Fruit fly (Drosophila melanogaster) whole organism, prepupa: ENCODE measurements around the gene Tcs6.

Experiments used
- CG3919 ChIP-seq: fragments of 200-800 bp; sonication (Bioruptor generic); optimal IDR thresholded peaks from 3 replicates; lab custom pipeline; 2016; ENCODE audit warnings: missing biosample characterization, missing genetic modification characterization
- Ets96B ChIP-seq: fragments of 200-800 bp; optimal IDR thresholded peaks from 2 replicates; lab custom pipeline; 2019; ENCODE audit warnings: missing biosample characterization, mild to moderate bottlenecking, missing genetic modification characterization, moderate library complexity
- Gug ChIP-seq: fragments of 200-800 bp; sonication (Bioruptor generic); IDR thresholded peaks from 2 replicates; pipeline ENCODE4 v1.3.6; 2022; ENCODE audit warnings: missing biosample characterization, missing genetic modification characterization
- ss ChIP-seq, 2 experiments: fragments of 200-800 bp; sonication (Bioruptor generic); optimal IDR thresholded peaks; 2 replicates in 1 of 2; 3 replicates in 1 of 2; lab custom pipeline; 2017 to 2018; ENCODE audit warnings: mild to moderate bottlenecking in 2 of 2, missing biosample characterization in 2 of 2, missing genetic modification characterization in 2 of 2, moderate library complexity in 1 of 2

dm6 chr3R:26024596-26025213, 33.3 kb downstream of the Tcs6 start:
- TF ChIP-seq Ets96B (tag; lab: Kevin White, UChicago) (no peak), ss (GFP tag; optimal IDR thresholded peaks at IDR 0.05; lab: Kevin White, UChicago) (no peak), Gug (GFP tag; lab: Robert Waterston, UW) (no peak), CG3919 (GFP tag; lab: Kevin White, UChicago) (no peak)
